Fruit fly (Drosophila melanogaster): ENCODE measurements around the gene CG14933.

The CG14933 gene

DNA sequence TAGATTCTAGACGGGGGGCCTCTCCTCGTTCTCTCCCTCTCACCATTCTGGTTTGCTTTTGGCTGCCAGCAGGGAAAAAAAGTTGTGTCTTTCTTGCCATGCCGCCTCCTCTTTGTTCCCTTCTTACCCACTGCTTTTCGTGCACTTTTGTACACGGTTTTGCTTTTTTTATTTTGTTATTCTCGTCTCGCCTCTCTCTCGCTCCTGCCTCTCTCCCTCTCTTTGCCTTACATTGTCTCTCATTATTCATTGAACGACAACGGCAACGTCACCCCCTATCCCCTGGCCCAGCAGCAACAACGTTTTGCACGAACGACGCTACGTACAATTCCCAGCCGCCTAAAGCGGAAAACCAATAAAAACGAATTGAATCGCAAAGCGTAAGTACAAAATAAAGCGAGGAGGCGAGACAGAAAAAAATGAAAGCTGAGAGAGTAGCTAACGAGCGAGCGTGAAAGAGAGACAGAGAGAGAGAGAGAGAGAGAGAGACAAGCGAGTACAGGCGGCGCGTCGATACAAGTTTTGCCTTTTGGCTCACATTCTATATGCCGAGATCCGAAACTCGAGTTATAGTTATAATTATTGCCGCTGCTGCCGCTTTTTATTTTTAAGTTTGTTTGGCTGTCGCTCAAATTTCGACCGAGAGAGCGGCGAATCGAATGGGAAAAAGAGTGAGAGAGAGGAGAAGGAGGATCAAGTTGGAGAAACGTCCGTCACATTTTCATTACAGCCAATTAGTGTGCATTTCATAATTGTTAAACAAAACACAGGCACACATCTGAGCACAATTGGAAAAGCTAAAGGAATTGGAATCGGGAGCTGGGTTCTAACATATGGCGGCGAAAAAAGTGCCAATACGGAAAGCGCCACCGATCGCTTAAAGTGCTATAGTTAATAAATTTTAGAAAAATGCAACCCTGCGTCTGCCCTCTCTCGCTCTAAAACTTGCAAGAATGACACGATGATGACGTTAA is 35.6 kb upstream of the CG14933 start:
- TF ChIP-seq Lhr (GFP tag; optimal IDR thresholded peaks at IDR 0.05) (no peak), CG2129 (GFP tag; IDR thresholded peaks at IDR 0.05; ENCODE audit: partially characterized antibody) (no peak), Aef1 (GFP tag; IDR thresholded peaks at IDR 0.05) (peak; percentile 61; the same call in 2 of the 3 replicates), CG6765 (GFP tag; optimal IDR thresholded peaks at IDR 0.05) (no peak), yki (optimal IDR thresholded peaks at IDR 0.05) (peak; percentile 66), Ssrp (tag; optimal IDR thresholded peaks at IDR 0.05) (peak; percentile 18), crol (GFP tag; IDR thresholded peaks at IDR 0.05) (peak; percentile 100), CG7839 (tag; optimal IDR thresholded peaks at IDR 0.05) (peak; percentile 2), jing (GFP tag; optimal IDR thresholded peaks at IDR 0.05) (no peak), pum (GFP tag; optimal IDR thresholded peaks at IDR 0.05) (no peak), CG12299 (tag; optimal IDR thresholded peaks at IDR 0.05) (peak; percentile 30), CG2116 (GFP tag; optimal IDR thresholded peaks at IDR 0.05) (peak; percentile 90), chn (GFP tag; optimal IDR thresholded peaks at IDR 0.05) (peak; percentile 22), Eip74EF (GFP tag; optimal IDR thresholded peaks at IDR 0.05) (peak in 1 of 2 experiments; percentile 16), CG12744 (GFP tag; optimal IDR thresholded peaks at IDR 0.05) (peak; percentile 13), Stat92E (GFP tag; optimal IDR thresholded peaks at IDR 0.05) (peak in 1 of 3 experiments; percentile 28), dpn (GFP tag; optimal IDR thresholded peaks at IDR 0.05) (peak in 1 of 2 experiments; percentile 7), CG15601 (tag; optimal IDR thresholded peaks at IDR 0.05) (peak; percentile 40), otp (GFP tag; IDR thresholded peaks at IDR 0.05) (peak; percentile 17; the same call in 1 of the 3 replicates), ci (GFP tag; IDR thresholded peaks at IDR 0.05) (peak; percentile 43; the same call in 1 of the 3 replicates), kni (GFP tag; optimal IDR thresholded peaks at IDR 0.05) (peak; percentile 63), sob (GFP tag; IDR thresholded peaks at IDR 0.05) (peak; percentile 30; the same call in 1 of the 2 replicates), NFAT (GFP tag; IDR thresholded peaks at IDR 0.05) (peak; percentile 48; the same call in 1 of the 2 replicates), sens (GFP tag) (peak; percentile 82), esg (GFP tag; conservative IDR thresholded peaks at IDR 0.05) (no peak), Fer1 (GFP tag; optimal IDR thresholded peaks at IDR 0.05) (peak; percentile 46), HLHmδ (GFP tag; optimal IDR thresholded peaks at IDR 0.05) (no peak), Dll (GFP tag; IDR thresholded peaks at IDR 0.05; ENCODE audit: partially characterized antibody) (peak; percentile 42; the same call in 1 of the 4 replicates), chinmo (GFP tag; IDR thresholded peaks at IDR 0.05; ENCODE audit: partially characterized antibody) (peak; percentile 91; the same call in 2 of the 4 replicates), bab2 (GFP tag; optimal IDR thresholded peaks at IDR 0.05) (peak; percentile 6), Mad (GFP tag; optimal IDR thresholded peaks at IDR 0.05) (no peak), ato (GFP tag; IDR thresholded peaks at IDR 0.05; ENCODE audit: partially characterized antibody) (peak; percentile 7; the same call in 1 of the 2 replicates), Elba2 (GFP tag; optimal IDR thresholded peaks at IDR 0.05) (peak; percentile 76), CG3163 (GFP tag; optimal IDR thresholded peaks at IDR 0.05) (peak; percentile 75), CG17385 (GFP tag; optimal IDR thresholded peaks at IDR 0.05) (peak; percentile 35), CG15479 (GFP tag; optimal IDR thresholded peaks at IDR 0.05) (peak; percentile 17), Med (GFP tag) (peak; percentile 87), exex (tag; optimal IDR thresholded peaks at IDR 0.05) (peak; percentile 25), CG12236 (GFP tag; optimal IDR thresholded peaks at IDR 0.05) (peak; percentile 6), Bteb2 (GFP tag; optimal IDR thresholded peaks at IDR 0.05) (no peak), Oli (tag; optimal IDR thresholded peaks at IDR 0.05) (no peak), Atf6 (GFP tag; IDR thresholded peaks at IDR 0.05) (0 out of 2 replicates have a peak, but pooled peaks have one; percentile 12), Vsx1 (GFP tag; optimal IDR thresholded peaks at IDR 0.05) (peak; percentile 70), nmo (GFP tag; optimal IDR thresholded peaks at IDR 0.05) (no peak), z (GFP tag; IDR thresholded peaks at IDR 0.05) (peak; percentile 60; the same call in 2 of the 3 replicates), CG34224 (GFP tag; IDR thresholded peaks at IDR 0.05; ENCODE audit: partially characterized antibody) (peak; percentile 45; the same call in 2 of the 3 replicates), ERR (GFP tag; optimal IDR thresholded peaks at IDR 0.05) (peak; percentile 15)
